Fruit fly (Drosophila melanogaster): Measurements from ENCODE around the gene CG13455.
A peak's percentile ranks its signal among the peaks of the same experiment; 100 is the strongest.

Gene CG13455

dm6 chr3L:15530071-15530470 lies 33.7 kb downstream of the CG13455 start (continued):
- TF ChIP-seq CG6808 (GFP tag; optimal IDR thresholded peaks at IDR 0.05) (no peak), CG11902 (GFP tag; optimal IDR thresholded peaks at IDR 0.05) (no peak), Eip75B (GFP tag; optimal IDR thresholded peaks at IDR 0.05) (no peak)

DNA sequence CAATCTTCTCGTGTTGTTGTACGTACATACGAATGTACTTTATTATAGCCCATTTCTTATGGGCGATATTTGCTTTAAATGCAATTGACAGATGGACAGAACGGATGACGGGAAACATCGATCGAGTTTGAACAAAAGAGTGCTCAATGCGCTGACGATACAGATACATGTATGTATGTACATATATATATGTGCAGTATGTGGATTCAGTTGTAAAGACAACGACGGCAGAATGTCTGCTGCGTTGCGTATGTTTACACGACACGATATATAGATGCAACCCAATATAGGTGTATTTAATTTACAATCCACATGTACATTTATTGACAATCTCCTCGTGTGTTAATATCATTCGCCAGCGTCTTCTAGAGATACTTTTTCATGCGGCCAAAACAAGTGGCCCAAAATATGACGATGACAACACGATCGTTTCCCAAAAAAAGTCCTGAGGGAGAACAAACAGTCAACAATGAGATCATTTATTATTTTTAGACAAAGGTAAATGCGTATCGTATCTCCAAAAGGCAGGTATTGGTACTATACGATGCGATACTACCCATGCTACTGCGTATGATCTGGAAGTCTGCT lies 34.4 kb downstream of the CG13455 start:
- TF ChIP-seq CG6808 (GFP tag; optimal IDR thresholded peaks at IDR 0.05) (peak; percentile 14), eg (GFP tag; IDR thresholded peaks at IDR 0.05) (no peak), achi (GFP tag; optimal IDR thresholded peaks at IDR 0.05) (peak; percentile 24), vri (GFP tag; optimal IDR thresholded peaks at IDR 0.05) (no peak), Eip78C (GFP tag) (peak; percentile 65), Sox14 (GFP tag; optimal IDR thresholded peaks at IDR 0.05) (peak; percentile 0), fkh (GFP tag; optimal IDR thresholded peaks at IDR 0.05) (peak; percentile 86), CG6854 (GFP tag; optimal IDR thresholded peaks at IDR 0.05) (peak; percentile 34), ss (GFP tag; optimal IDR thresholded peaks at IDR 0.05) (peak; percentile 19 to 28), CG10631 (GFP tag; optimal IDR thresholded peaks at IDR 0.05) (no peak), CG3919 (GFP tag; optimal IDR thresholded peaks at IDR 0.05) (peak; percentile 10)

dm6 chr3L:15531423-15532325 lies 35.3 kb downstream of the CG13455 start, which contains the start of gene CG43248:
Gene CG43248, minus strand, starts transcription at chr3L:15531473.
- TF ChIP-seq CG8319 (GFP tag; optimal IDR thresholded peaks at IDR 0.05): no peak
- TF ChIP-seq CG3919 (GFP tag; optimal IDR thresholded peaks at IDR 0.05): no peak
- TF ChIP-seq CG8632 (GFP tag; optimal IDR thresholded peaks at IDR 0.05): no peak
- TF ChIP-seq CG11762 (GFP tag; optimal IDR thresholded peaks at IDR 0.05; ENCODE audit: insufficient read depth): no peak
- TF ChIP-seq CG1621 (tag; optimal IDR thresholded peaks at IDR 0.05): no peak
- no peak for TF ChIP-seq Blimp-1 (GFP tag; optimal IDR thresholded peaks at IDR 0.05)
- no peak for TF ChIP-seq CG6276 (GFP tag; optimal IDR thresholded peaks at IDR 0.05)
- TF ChIP-seq svp (GFP tag): no peak

DNA sequence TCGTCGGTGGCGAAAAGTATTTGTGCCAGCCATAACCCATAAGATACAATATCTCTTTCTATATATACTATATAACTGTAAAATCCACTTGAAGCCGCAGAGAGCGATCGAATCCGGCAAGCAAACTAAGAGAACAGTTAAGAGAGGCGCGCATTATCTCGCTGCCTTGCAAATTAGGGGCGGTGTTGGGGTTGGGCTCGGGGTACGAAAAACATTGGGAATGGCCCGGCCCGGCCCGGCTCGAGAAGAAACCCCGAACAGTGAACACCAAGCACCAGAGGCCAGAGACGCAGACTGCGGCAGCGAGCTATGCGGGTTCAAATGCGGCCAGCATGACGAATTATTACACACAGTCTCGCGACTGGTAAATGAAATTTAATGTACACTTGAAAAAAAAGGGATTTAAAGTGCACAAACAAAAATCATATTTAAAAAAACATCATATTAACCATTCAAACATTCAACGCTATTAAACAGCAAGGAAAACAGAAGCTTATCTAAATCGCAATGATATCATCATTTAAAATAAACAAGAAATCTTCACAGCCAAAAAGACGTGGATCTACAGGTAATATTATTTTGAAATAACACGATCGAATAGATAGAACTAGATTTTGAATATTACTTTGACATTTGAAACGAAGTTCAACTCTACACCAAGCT lies 36.1 kb downstream of the CG13455 start:
- peak; percentile 55 for TF ChIP-seq vri (GFP tag; optimal IDR thresholded peaks at IDR 0.05)
- no peak for TF ChIP-seq Sox102F (GFP tag; optimal IDR thresholded peaks at IDR 0.05)
- peak; percentile 68 for TF ChIP-seq CG32006 (GFP tag; optimal IDR thresholded peaks at IDR 0.05)
- TF ChIP-seq Eip78C (GFP tag): peak; percentile 81
- peak; percentile 34 for TF ChIP-seq Eip93F (GFP tag; optimal IDR thresholded peaks at IDR 0.05)
- TF ChIP-seq CG6854 (GFP tag; optimal IDR thresholded peaks at IDR 0.05): peak; percentile 56
- peak; percentile 49 for TF ChIP-seq CG10631 (GFP tag; optimal IDR thresholded peaks at IDR 0.05)
- no peak for TF ChIP-seq fd59A (GFP tag; optimal IDR thresholded peaks at IDR 0.05)
- TF ChIP-seq Lpt (GFP tag; optimal IDR thresholded peaks at IDR 0.05): peak; percentile 31
- peak; percentile 47 for TF ChIP-seq Hr4 (GFP tag; optimal IDR thresholded peaks at IDR 0.05)
- peak; percentile 42 for TF ChIP-seq Smox (GFP tag; optimal IDR thresholded peaks at IDR 0.05)
- peak; percentile 48; the same call in 2 of the 3 replicates for TF ChIP-seq CG8119 (GFP tag; IDR thresholded peaks at IDR 0.05)
- peak; percentile 2 for TF ChIP-seq Blimp-1 (GFP tag; optimal IDR thresholded peaks at IDR 0.05)
- peak; percentile 30 for TF ChIP-seq dsx (GFP tag; optimal IDR thresholded peaks at IDR 0.05; ENCODE audit: poor library complexity, severe bottlenecking)
- TF ChIP-seq eg (GFP tag; IDR thresholded peaks at IDR 0.05): peak; percentile 72; the same call in 2 of the 3 replicates
- TF ChIP-seq dac (GFP tag; optimal IDR thresholded peaks at IDR 0.05): no peak
- peak; percentile 10 for TF ChIP-seq Ets96B (tag; optimal IDR thresholded peaks at IDR 0.05)
- TF ChIP-seq Hr39 (GFP tag; optimal IDR thresholded peaks at IDR 0.05): peak; percentile 61
- peak; percentile 41 for TF ChIP-seq CG31627 (GFP tag; optimal IDR thresholded peaks at IDR 0.05)
- peak; percentile 43 for TF ChIP-seq CG3032 (tag; optimal IDR thresholded peaks at IDR 0.05)
- peak; percentile 63 for TF ChIP-seq topi (GFP tag; optimal IDR thresholded peaks at IDR 0.05)
- TF ChIP-seq CG15336 (GFP tag; IDR thresholded peaks at IDR 0.05): no peak
- peak; percentile 11 for TF ChIP-seq achi (GFP tag; optimal IDR thresholded peaks at IDR 0.05)
- no peak for TF ChIP-seq net (GFP tag; optimal IDR thresholded peaks at IDR 0.05)
- TF ChIP-seq fd85E (GFP tag; optimal IDR thresholded peaks at IDR 0.05): no peak
- no peak for TF ChIP-seq ss (GFP tag; optimal IDR thresholded peaks at IDR 0.05)
- TF ChIP-seq CG7368 (GFP tag; optimal IDR thresholded peaks at IDR 0.05): no peak
- TF ChIP-seq esn (GFP tag; optimal IDR thresholded peaks at IDR 0.05): peak; percentile 47
- TF ChIP-seq Ets21C (GFP tag; optimal IDR thresholded peaks at IDR 0.05): peak; percentile 27

All from whole organism, prepupa.